Worm (Caenorhabditis elegans) whole organism, mixed stage, embryonic: ENCODE results near the gene pho-4.

ENCODE experiments used
- M03D4.4 ChIP-seq: sonication (generic microtip); optimal IDR thresholded peaks from 2 replicates; lab custom pipeline; 2017; ENCODE audit warnings: mild to moderate bottlenecking, missing genetic modification characterization, missing compliant biosample characterization
- ceh-43 ChIP-seq: fragments of 200-800 bp; sonication (Bioruptor generic); optimal IDR thresholded peaks from 2 replicates; lab custom pipeline; 2018; ENCODE audit warnings: mild to moderate bottlenecking, missing genetic modification characterization, moderate library complexity, missing compliant biosample characterization
- elt-1 ChIP-seq: sonication (generic microtip); optimal IDR thresholded peaks from 2 replicates; lab custom pipeline; 2017; ENCODE audit warnings: missing genetic modification characterization, mild to moderate bottlenecking, missing compliant biosample characterization, antibody characterized with exemption, moderate library complexity, borderline replicate concordance; ENCODE audit not compliant: insufficient read depth
- lin-32 ChIP-seq: fragments of 200-800 bp; sonication (Bioruptor generic); optimal IDR thresholded peaks from 2 replicates; lab custom pipeline; 2018; ENCODE audit warnings: mild to moderate bottlenecking, missing genetic modification characterization, missing compliant biosample characterization
- nhr-12 ChIP-seq: fragments of 150-350 bp; optimal IDR thresholded peaks from 2 replicates; lab custom pipeline; 2014; ENCODE audit warnings: missing biosample characterization, missing genetic modification characterization
- nhr-237 ChIP-seq: fragments of 150-350 bp; optimal IDR thresholded peaks from 2 replicates; lab custom pipeline; 2014; ENCODE audit warnings: missing biosample characterization, missing genetic modification characterization
- pha-4 ChIP-seq: fragments of 150-350 bp; optimal IDR thresholded peaks from 2 replicates; lab custom pipeline; 2018; ENCODE audit warnings: missing biosample characterization, missing genetic modification reagents, missing genetic modification characterization
- tbx-8 ChIP-seq: fragments of 200-800 bp; sonication (Bioruptor generic); optimal IDR thresholded peaks from 2 replicates; lab custom pipeline; 2018; ENCODE audit warnings: mild to moderate bottlenecking, missing genetic modification characterization, moderate library complexity, missing compliant biosample characterization
- unc-62 ChIP-seq: fragments of 150-350 bp; optimal IDR thresholded peaks from 2 replicates; lab custom pipeline; 2014; ENCODE audit warnings: missing biosample characterization, missing genetic modification reagents, missing genetic modification characterization

DNA sequence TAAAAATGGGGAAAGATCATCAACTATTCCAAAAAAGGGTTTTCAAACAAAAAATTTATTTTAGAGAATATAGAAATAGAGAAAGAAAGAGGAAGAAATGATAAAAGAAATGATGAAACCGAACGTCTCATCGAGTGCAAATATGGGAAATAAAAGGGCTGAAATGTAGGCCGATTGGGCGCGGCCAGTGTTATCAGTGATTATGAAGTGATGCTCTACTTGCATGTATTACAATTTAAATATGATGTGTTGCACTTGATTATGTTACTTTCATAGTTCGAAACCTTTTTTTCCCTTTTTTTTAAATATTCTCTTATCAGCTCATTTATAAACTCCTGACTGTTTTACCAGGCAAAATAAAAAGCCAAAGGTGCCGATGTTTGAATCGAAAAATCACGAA lies 46.5 kb downstream of the pho-4 start:
- TF ChIP-seq elt-1 (tag; lab: Kevin White, UChicago): no peak
- TF ChIP-seq nhr-12: no peak
- no peak for TF ChIP-seq tbx-8
- no peak for TF ChIP-seq pha-4 (tag; lab: Kevin White, UChicago)
- no peak for TF ChIP-seq M03D4.4 (tag; lab: Kevin White, UChicago)
- TF ChIP-seq lin-32 (GFP tag; lab: Kevin White, UChicago): no peak
- TF ChIP-seq unc-62: no peak
- no peak for TF ChIP-seq nhr-237 (tag; lab: Kevin White, UChicago)
- TF ChIP-seq ceh-43 (GFP tag; lab: Kevin White, UChicago): no peak
